Fruit fly (Drosophila melanogaster): ENCODE data around the gene jagn.
A peak's percentile ranks its signal among the peaks of the same experiment; 100 is the strongest.

The jagn gene

DNA sequence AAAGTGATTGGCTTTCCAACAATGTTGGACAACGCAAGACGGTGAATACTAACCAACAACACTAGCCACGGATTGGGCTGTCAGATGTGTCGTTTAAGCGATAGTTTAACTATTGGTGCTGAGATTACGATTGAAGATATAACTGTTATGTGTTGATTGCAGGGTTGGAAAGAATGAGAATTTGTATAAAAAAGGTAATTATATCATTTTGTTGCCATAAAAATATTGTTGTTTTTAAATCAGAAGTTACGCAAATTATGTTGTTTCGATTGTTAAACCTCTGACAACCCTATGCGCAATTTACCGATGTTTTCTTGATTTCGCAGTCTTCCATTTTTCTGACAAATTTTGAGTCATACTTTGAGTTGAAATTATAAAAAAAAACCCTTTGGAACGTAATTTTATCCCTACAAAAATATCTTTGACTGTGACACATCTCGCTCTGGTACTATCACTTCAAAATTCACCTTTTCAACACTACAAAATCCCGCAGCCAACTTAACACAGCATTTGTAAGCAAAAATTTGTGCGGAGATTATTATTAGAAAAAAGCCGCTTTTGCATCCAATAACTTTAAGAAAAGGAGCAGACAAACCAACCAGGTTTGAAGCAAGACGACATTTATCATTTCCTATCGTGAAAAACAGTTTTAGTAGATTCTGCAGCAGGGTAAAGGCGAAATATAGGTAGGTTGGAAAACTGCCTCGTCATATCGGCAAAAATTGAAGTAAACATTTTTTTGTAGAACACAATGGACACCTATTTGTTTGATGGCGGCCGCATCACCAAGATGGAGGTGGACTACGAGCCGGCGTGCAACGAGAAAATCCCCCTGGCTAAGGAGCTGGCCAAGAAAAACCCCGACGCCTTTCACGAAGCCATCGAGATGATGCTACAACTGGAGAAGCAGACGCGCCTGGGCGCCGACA is 10.2 kb downstream of the jagn start, which contains the start of the genes Hat1 and Rpn5:
Gene Hat1 (minus strand): TSS at position 360 of the 929 bp plus-strand sequence.
Gene Rpn5 (plus strand): TSS at position 469 of the 929 bp plus-strand sequence.
- peak; percentile 78 for TF ChIP-seq CG17801 (GFP tag; optimal IDR thresholded peaks at IDR 0.05; ENCODE audit: partially characterized antibody)

DNA sequence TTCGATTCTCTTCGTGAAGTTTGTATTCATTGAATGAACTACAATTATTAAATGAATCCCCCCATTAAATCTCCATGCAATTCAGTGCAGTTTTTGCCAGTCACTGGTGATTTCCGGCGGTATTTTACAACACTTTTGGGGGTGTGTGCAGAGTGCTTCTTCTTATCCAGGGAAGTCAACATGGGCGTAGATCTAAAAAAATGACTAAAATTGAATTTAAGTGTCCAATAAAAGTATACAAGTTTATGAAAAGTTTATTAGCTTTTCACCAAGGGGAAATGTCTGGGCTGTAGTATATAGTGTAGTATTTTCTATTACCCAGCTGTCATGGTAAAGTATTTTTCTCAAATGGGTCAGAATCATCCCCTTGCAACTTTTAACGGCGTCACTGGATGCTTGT is 12.4 kb downstream of the jagn start, which contains the start of gene Hpf1:
Gene Hpf1 (plus strand): TSS at position 383 of the 400 bp plus-strand sequence.
- TF ChIP-seq CG17801 (GFP tag; optimal IDR thresholded peaks at IDR 0.05; ENCODE audit: partially characterized antibody) = peak; percentile 99

DNA sequence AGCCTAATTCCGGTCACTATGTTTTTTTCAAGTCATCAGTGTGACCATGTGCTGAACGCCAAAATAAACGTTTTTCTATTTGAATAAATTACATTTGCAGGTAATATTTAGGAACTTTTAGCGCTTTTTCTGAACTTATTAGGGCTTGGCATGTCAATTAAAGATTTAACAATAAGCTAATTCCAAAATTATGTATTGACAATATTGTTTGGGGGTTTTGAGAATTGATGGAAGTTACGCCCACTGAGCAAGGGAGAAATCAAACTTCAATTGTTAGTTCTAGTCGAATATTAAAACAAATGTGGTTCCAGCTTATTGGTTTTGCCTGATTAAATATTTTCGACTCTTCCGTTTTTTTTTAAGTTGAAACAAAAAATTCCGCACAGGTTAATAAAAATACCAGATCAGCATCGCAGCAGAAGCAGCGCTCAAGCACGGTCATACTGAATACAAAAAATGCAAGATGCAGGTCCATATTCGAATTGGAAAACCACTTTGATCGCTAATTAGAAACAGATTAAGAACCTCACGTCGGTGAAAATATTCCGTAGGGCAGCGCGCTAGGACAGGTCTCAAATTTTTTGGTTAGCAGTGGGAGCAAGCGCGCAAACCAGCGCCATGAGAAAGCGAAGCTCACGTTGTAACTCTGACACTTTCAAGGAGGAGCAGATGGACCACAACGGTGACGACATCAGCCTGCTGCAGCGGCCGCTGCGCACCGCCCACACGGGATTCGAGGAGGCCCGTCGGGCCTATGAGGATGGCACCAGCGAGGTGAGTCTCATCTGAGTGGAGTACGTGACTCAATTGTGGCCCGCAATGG is 15.4 kb downstream of the jagn start, which contains the start of the genes PSMG1 and CG10979:
Gene PSMG1 (minus strand): TSS at position 51 of the 823 bp plus-strand sequence.
Gene CG10979 (plus strand): TSS at position 439 of the 823 bp plus-strand sequence.
- TF ChIP-seq CG17801 (GFP tag; optimal IDR thresholded peaks at IDR 0.05; ENCODE audit: partially characterized antibody) = no peak

DNA sequence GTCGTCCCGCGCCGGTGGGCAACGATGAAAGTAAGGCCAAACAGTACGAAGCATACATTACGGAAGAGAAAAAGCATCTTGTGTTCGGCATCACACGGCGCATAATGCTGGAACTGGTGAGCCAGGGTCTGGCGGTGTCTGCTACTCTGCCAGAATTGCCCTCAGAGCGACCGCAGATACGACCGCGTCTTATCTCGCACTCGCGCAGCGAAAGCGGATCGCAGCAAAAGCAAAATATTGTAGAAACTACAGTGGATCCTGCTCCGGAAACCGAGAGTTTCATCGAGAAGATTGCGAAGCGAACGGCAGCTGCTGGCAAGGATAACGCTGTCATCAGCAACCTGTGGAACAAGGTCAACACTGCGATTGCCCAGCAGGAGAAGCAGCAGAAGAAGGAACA is 18.6 kb downstream of the jagn start:
- TF ChIP-seq CG17801 (GFP tag; optimal IDR thresholded peaks at IDR 0.05; ENCODE audit: partially characterized antibody) = no peak

DNA sequence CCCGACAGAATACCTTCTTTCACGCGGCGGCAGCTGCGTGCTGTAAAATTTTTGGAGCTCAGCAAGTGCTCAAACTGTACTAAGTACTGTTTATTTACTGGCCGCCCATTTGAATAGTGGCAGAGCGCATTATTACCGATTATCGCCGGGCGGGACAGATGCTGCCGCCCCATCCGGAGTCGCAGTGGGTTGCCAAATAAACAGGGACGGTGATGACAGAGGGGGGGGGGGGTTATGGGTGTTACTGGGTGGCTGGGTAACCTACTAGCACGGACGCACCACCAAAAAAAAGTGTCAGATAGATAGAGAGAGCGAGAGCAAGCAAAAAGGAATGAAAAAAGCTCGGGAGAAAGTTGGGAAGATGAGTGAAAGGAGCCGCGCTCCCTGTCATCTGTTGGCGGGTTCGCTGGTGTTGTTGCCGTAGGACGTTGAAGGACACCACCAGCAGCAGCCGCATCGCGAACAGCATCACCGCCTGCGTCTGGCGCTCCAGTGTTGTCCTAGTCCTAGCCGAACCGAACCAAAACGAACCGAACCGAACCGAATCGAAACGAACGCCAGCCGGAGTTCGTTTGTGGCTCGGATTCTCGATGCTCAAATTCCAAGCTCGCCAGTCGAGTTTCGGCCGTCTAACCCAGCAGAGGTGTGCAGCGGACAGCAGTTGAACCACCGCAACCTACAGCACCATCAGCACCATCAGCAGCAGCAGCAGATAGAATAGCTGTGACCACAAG is 22.8 kb downstream of the jagn start, which contains the start of gene CG11000:
Gene CG11000 (plus strand): TSS at position 626 of the 734 bp plus-strand sequence.
- TF ChIP-seq CG17801 (GFP tag; optimal IDR thresholded peaks at IDR 0.05; ENCODE audit: partially characterized antibody) = no peak

DNA sequence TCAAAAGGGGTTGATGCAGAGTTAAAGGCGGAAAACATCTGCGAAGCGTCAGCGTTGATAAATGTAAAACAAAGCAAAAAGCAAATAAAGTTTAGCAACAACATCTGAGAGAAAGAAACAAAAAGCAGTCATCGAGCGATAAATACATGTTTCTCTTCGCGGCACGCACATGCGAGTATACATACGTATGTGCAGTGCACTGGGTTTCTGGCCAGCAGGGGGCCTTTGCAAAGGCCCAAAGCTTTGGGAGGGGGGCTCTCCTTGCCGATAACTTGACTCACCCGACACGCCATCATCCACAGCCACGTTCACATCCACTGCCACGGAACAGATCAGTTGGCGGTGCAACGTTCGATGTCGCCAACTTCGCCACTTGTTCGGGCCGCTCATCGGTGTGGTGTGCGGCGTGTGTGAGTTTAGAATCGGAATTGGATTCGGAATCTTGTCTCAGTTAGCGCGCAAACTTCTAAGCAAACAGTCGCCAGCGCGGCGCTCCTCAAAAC is 34.1 kb downstream of the jagn start, which contains the start of gene CG42675:
Gene CG42675 (plus strand): TSS at position 453 of the 503 bp plus-strand sequence.
- no peak for TF ChIP-seq CG17801 (GFP tag; optimal IDR thresholded peaks at IDR 0.05; ENCODE audit: partially characterized antibody)

DNA sequence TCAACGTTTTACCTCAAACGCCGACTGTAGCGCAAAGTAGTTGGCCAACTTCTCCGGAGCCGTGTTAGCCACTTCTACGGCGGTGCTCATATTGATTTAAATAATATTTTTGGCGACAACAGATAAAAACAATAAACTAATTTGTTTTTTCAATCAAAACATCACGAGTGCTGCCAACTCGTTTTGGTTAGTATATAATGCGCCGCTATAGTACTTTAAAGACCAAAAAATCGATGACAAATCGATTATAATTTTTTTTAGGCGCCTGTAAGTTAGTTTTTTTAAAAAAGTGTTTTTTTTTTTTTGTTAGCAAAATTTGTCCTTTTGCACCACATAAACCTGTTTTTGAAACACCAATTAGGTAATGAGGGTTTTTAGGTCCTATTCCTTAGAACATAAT is 42.1 kb downstream of the jagn start, which contains the start of gene Hpr1:
Gene Hpr1 (minus strand): TSS at position 198 of the 400 bp plus-strand sequence.
- TF ChIP-seq CG17801 (GFP tag; optimal IDR thresholded peaks at IDR 0.05; ENCODE audit: partially characterized antibody) = no peak

DNA sequence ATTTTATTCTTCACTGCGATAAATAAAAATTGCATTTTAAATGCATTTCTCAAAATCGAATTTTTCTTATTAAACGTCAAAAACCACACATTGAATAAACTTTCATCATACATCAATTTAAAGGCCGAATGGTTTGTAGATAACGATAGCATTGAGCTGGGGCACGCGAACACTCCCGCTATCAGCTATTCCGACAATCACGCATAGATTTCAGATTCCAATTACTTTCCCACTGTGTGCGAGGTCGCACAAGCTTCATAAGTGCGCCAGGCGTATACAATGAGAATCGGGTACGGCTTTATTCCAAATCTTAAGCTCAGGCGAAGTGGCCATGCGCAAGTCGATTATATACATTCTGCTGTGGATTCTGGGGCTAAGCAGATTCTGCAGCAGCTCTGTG is 42.6 kb downstream of the jagn start, which contains the start of gene CG46303:
Gene CG46303 (plus strand): TSS at position 223 of the 400 bp plus-strand sequence.
- TF ChIP-seq CG17801 (GFP tag; optimal IDR thresholded peaks at IDR 0.05; ENCODE audit: partially characterized antibody) = no peak

DNA sequence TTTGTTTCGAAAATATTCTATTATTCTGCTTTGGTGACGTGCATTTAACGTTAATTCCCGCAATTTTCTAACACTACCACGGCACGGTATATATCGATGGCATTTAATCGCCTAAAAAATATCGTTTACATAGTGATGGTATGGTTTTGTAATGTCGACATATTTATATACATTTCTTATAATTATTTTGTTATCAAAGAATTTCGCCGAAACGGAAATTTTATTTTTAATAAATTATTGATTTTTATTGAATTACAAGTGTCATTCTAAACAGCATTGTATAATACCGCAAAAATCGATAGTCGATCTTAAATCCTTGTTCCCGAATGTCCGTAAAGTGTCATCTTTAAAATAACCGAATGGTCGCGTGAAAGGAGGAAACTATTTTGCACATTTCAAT is 45.3 kb downstream of the jagn start, which contains the start of the genes Sec20 and dgrn:
Gene Sec20 (minus strand): TSS at position 77 of the 400 bp plus-strand sequence.
Gene dgrn (plus strand): TSS at position 160 of the 400 bp plus-strand sequence.
- TF ChIP-seq CG17801 (GFP tag; optimal IDR thresholded peaks at IDR 0.05; ENCODE audit: partially characterized antibody) = peak; percentile 71

DNA sequence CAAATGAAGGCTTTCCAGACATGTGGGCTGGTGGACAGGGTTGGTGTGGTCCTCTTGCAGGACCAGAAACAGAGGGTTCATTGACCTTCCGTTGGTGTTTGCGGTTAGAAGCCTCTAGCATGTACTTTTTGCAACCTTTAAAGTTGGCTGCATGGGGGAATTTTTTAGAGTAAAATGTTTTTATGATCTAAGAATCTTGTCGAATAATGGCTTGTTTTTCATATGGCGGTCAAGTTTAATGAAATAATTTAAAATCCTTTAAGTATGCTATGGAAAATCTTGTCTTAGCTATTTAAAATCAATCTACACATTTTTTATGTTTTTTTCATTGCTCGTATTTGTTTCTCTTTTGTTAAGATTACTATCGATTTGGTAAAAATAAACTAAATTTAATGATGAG is 50.6 kb downstream of the jagn start, which contains the start of gene glob3:
Gene glob3 (plus strand): TSS at position 301 of the 400 bp plus-strand sequence.
- TF ChIP-seq CG17801 (GFP tag; optimal IDR thresholded peaks at IDR 0.05; ENCODE audit: partially characterized antibody) = no peak

Data from ovary, adult (tissue).